Fruit fly (Drosophila melanogaster) whole organism, prepupa: Measurements from ENCODE around the gene Sod1.

Source experiments
- Blimp-1 ChIP-seq: fragments of 200-800 bp; sonication (Bioruptor generic); optimal IDR thresholded peaks from 3 replicates; lab custom pipeline; 2017; ENCODE audit warnings: missing biosample characterization, missing genetic modification characterization, mild to moderate bottlenecking, moderate library complexity, missing genetic modification reagents
- CG10631 ChIP-seq: fragments of 200-800 bp; sonication (Bioruptor generic); optimal IDR thresholded peaks from 2 replicates; lab custom pipeline; 2016; ENCODE audit warnings: missing biosample characterization, missing genetic modification characterization
- CG10669 ChIP-seq: fragments of 200-800 bp; sonication (Bioruptor generic); optimal IDR thresholded peaks from 3 replicates; lab custom pipeline; 2018; ENCODE audit warnings: missing biosample characterization, mild to moderate bottlenecking, missing genetic modification characterization, moderate library complexity
- CG11762 ChIP-seq: fragments of 200-800 bp; sonication (Bioruptor generic); optimal IDR thresholded peaks from 3 replicates; lab custom pipeline; 2016; ENCODE audit warnings: missing biosample characterization, missing genetic modification characterization; ENCODE audit not compliant: insufficient read depth
- CG11902 ChIP-seq: fragments of 200-800 bp; sonication (Bioruptor generic); optimal IDR thresholded peaks from 3 replicates; lab custom pipeline; 2016; ENCODE audit warnings: missing biosample characterization, missing genetic modification characterization
- CG15336 ChIP-seq: fragments of 200-800 bp; sonication (Bioruptor generic); IDR thresholded peaks from 2 replicates; pipeline ENCODE4 v1.3.6; 2022; ENCODE audit warnings: missing biosample characterization, missing genetic modification characterization
- CG1621 ChIP-seq: fragments of 200-800 bp; sonication (Bioruptor generic); optimal IDR thresholded peaks from 3 replicates; lab custom pipeline; 2018; ENCODE audit warnings: missing biosample characterization, mild to moderate bottlenecking, missing genetic modification characterization
- CG3032 ChIP-seq: fragments of 200-800 bp; optimal IDR thresholded peaks from 2 replicates; lab custom pipeline; 2019; ENCODE audit warnings: missing biosample characterization, mild to moderate bottlenecking, missing genetic modification characterization, moderate library complexity
- CG32006 ChIP-seq: fragments of 200-800 bp; sonication (Bioruptor generic); optimal IDR thresholded peaks from 3 replicates; lab custom pipeline; 2017; ENCODE audit warnings: missing biosample characterization, mild to moderate bottlenecking, missing genetic modification characterization
- CG34406 ChIP-seq: fragments of 200-800 bp; sonication (Bioruptor generic); optimal IDR thresholded peaks from 3 replicates; lab custom pipeline; 2016; ENCODE audit warnings: missing biosample characterization, missing genetic modification characterization
- CG3919 ChIP-seq: fragments of 200-800 bp; sonication (Bioruptor generic); optimal IDR thresholded peaks from 3 replicates; lab custom pipeline; 2016; ENCODE audit warnings: missing biosample characterization, missing genetic modification characterization
- CG4318 ChIP-seq: fragments of 200-800 bp; sonication (Bioruptor generic); optimal IDR thresholded peaks from 3 replicates; lab custom pipeline; 2017; ENCODE audit warnings: missing biosample characterization, mild to moderate bottlenecking, missing genetic modification characterization
- CG6163 ChIP-seq: fragments of 200-800 bp; sonication (Bioruptor generic); IDR thresholded peaks from 3 replicates; pipeline ENCODE4 v1.3.6; 2022; ENCODE audit warnings: missing biosample characterization, missing genetic modification characterization
- CG6276 ChIP-seq: fragments of 200-800 bp; sonication (Bioruptor generic); optimal IDR thresholded peaks from 2 replicates; lab custom pipeline; 2017; ENCODE audit warnings: missing biosample characterization, mild to moderate bottlenecking, missing genetic modification characterization
- CG6792 ChIP-seq: fragments of 200-800 bp; sonication (Bioruptor generic); optimal IDR thresholded peaks from 3 replicates; lab custom pipeline; 2016; ENCODE audit warnings: missing biosample characterization, missing genetic modification characterization
- CG6808 ChIP-seq: fragments of 200-800 bp; sonication (Bioruptor generic); optimal IDR thresholded peaks from 3 replicates; lab custom pipeline; 2017; ENCODE audit warnings: missing biosample characterization, missing genetic modification characterization, mild to moderate bottlenecking, moderate library complexity, missing genetic modification reagents
- CG7368 ChIP-seq: fragments of 200-800 bp; sonication (Bioruptor generic); optimal IDR thresholded peaks from 3 replicates; lab custom pipeline; 2016; ENCODE audit warnings: missing biosample characterization, missing genetic modification characterization
- CG8119 ChIP-seq: fragments of 200-800 bp; sonication (Bioruptor generic); IDR thresholded peaks from 3 replicates; pipeline ENCODE4 v1.3.6; 2022; ENCODE audit warnings: missing biosample characterization, missing genetic modification characterization
- CG8632 ChIP-seq: fragments of 200-800 bp; sonication (Bioruptor generic); optimal IDR thresholded peaks from 3 replicates; lab custom pipeline; 2016; ENCODE audit warnings: missing biosample characterization, missing genetic modification characterization
- CG9139 ChIP-seq: fragments of 200-800 bp; sonication (Bioruptor generic); optimal IDR thresholded peaks from 3 replicates; lab custom pipeline; 2017; ENCODE audit warnings: missing biosample characterization, mild to moderate bottlenecking, missing genetic modification characterization
- Eip75B ChIP-seq: fragments of 200-800 bp; sonication (Bioruptor generic); optimal IDR thresholded peaks from 3 replicates; lab custom pipeline; 2016; ENCODE audit warnings: missing biosample characterization, missing genetic modification characterization
- Eip78C ChIP-seq: fragments of 200-800 bp; sonication (Bioruptor generic); peaks from one replicate; lab custom pipeline; 2016; ENCODE audit warnings: missing biosample characterization, missing genetic modification characterization
- Ets96B ChIP-seq: fragments of 200-800 bp; optimal IDR thresholded peaks from 2 replicates; lab custom pipeline; 2019; ENCODE audit warnings: missing biosample characterization, mild to moderate bottlenecking, missing genetic modification characterization, moderate library complexity
- Hr38 ChIP-seq: sonication (Bioruptor generic); optimal IDR thresholded peaks from 2 replicates; lab custom pipeline; 2016; ENCODE audit warnings: missing biosample characterization, missing genetic modification characterization
- Lpt ChIP-seq: fragments of 200-800 bp; sonication (Bioruptor generic); optimal IDR thresholded peaks from 3 replicates; lab custom pipeline; 2016; ENCODE audit warnings: missing biosample characterization, missing genetic modification characterization
- Met ChIP-seq: fragments of 200-800 bp; sonication (Bioruptor generic); optimal IDR thresholded peaks from 3 replicates; lab custom pipeline; 2016; ENCODE audit warnings: missing biosample characterization, missing genetic modification characterization
- Sox102F ChIP-seq: fragments of 200-800 bp; sonication (Bioruptor generic); optimal IDR thresholded peaks from 2 replicates; lab custom pipeline; 2016; ENCODE audit warnings: missing biosample characterization, mild to moderate bottlenecking, missing genetic modification characterization
- Sox14 ChIP-seq: fragments of 200-800 bp; sonication (Bioruptor generic); optimal IDR thresholded peaks from 3 replicates; lab custom pipeline; 2016; ENCODE audit warnings: missing biosample characterization, missing genetic modification characterization
- Sox15 ChIP-seq: fragments of 200-800 bp; sonication (Bioruptor generic); optimal IDR thresholded peaks from 3 replicates; lab custom pipeline; 2016; ENCODE audit warnings: missing biosample characterization, missing genetic modification characterization
- acj6 ChIP-seq: fragments of 200-800 bp; sonication (Bioruptor generic); optimal IDR thresholded peaks from 3 replicates; lab custom pipeline; 2016; ENCODE audit warnings: missing biosample characterization, missing genetic modification characterization
- eg ChIP-seq: fragments of 200-800 bp; sonication (Bioruptor generic); IDR thresholded peaks from 3 replicates; pipeline ENCODE4 v1.3.6; 2022; ENCODE audit warnings: missing biosample characterization, missing genetic modification characterization
- esn ChIP-seq: fragments of 200-800 bp; sonication (Bioruptor generic); optimal IDR thresholded peaks from 2 replicates; lab custom pipeline; 2016; ENCODE audit warnings: missing biosample characterization, mild to moderate bottlenecking, missing genetic modification characterization, moderate library complexity
- fd59A ChIP-seq: fragments of 200-800 bp; sonication (Bioruptor generic); optimal IDR thresholded peaks from 2 replicates; lab custom pipeline; 2017; ENCODE audit warnings: missing biosample characterization, mild to moderate bottlenecking, missing genetic modification characterization, missing genetic modification reagents
- net ChIP-seq: fragments of 200-800 bp; sonication (Bioruptor generic); optimal IDR thresholded peaks from 3 replicates; lab custom pipeline; 2016; ENCODE audit warnings: missing biosample characterization, missing genetic modification characterization
- salr ChIP-seq, 2 experiments: fragments of 200-800 bp; sonication (Bioruptor generic); optimal IDR thresholded peaks; 3 replicates each; lab custom pipeline; 2016 to 2018; ENCODE audit warnings: missing biosample characterization in 2 of 2, missing genetic modification characterization in 2 of 2, mild to moderate bottlenecking in 1 of 2
- spab ChIP-seq: fragments of 200-800 bp; sonication (Bioruptor generic); optimal IDR thresholded peaks from 2 replicates; lab custom pipeline; 2017; ENCODE audit warnings: missing biosample characterization, mild to moderate bottlenecking, missing genetic modification characterization, missing genetic modification reagents
- ss ChIP-seq, 2 experiments: fragments of 200-800 bp; sonication (Bioruptor generic); optimal IDR thresholded peaks; 2 replicates in 1 of 2; 3 replicates in 1 of 2; lab custom pipeline; 2017 to 2018; ENCODE audit warnings: mild to moderate bottlenecking in 2 of 2, missing biosample characterization in 2 of 2, missing genetic modification characterization in 2 of 2, moderate library complexity in 1 of 2
- svp ChIP-seq: fragments of 200-800 bp; sonication (Bioruptor generic); peaks from one replicate; lab custom pipeline; 2016; ENCODE audit warnings: missing biosample characterization, missing genetic modification characterization
- topi ChIP-seq: fragments of 200-800 bp; sonication (Bioruptor generic); optimal IDR thresholded peaks from 3 replicates; lab custom pipeline; 2016; ENCODE audit warnings: missing biosample characterization, missing genetic modification characterization
- vri ChIP-seq: fragments of 200-800 bp; sonication (Bioruptor generic); optimal IDR thresholded peaks from 3 replicates; lab custom pipeline; 2016; ENCODE audit warnings: missing biosample characterization, mild to moderate bottlenecking, missing genetic modification characterization

Sod1 gene

dm6 chr3L:11074043-11074853 is 39.3 kb downstream of the Sod1 start, which contains the start of the genes Pfdn2 and Noc1 (continued):
- no peak for TF ChIP-seq CG3919 (GFP tag; lab: Kevin White, UChicago)
- no peak for TF ChIP-seq salr (GFP tag; optimal IDR thresholded peaks at IDR 0.05; lab: Kevin White, UChicago)
- TF ChIP-seq CG8632 (GFP tag; lab: Kevin White, UChicago) = no peak
- no peak for TF ChIP-seq svp (GFP tag; lab: Kevin White, UChicago)

- TF ChIP-seq net (GFP tag; lab: Kevin White, UChicago) = no peak
- no peak for TF ChIP-seq CG34406
- TF ChIP-seq Eip78C = no peak
- TF ChIP-seq svp (GFP tag; lab: Kevin White, UChicago) = no peak
- TF ChIP-seq CG15336 = no peak
- no peak for TF ChIP-seq CG8119 (GFP tag; lab: Robert Waterston, UW)
- no peak for TF ChIP-seq ss (GFP tag; optimal IDR thresholded peaks at IDR 0.05; lab: Kevin White, UChicago)
- TF ChIP-seq topi (GFP tag; lab: Kevin White, UChicago) = no peak
- TF ChIP-seq Ets96B (tag; lab: Kevin White, UChicago) = no peak
- no peak for TF ChIP-seq Eip75B (GFP tag; lab: Kevin White, UChicago)
- no peak for TF ChIP-seq Sox102F (GFP tag; lab: Kevin White, UChicago)
- TF ChIP-seq CG6163 = no peak
- no peak for TF ChIP-seq eg (GFP tag; lab: Robert Waterston, UW)
- no peak for TF ChIP-seq Sox14 (GFP tag; lab: Kevin White, UChicago)
- no peak for TF ChIP-seq CG7368
- no peak for TF ChIP-seq CG10669 (GFP tag; lab: Kevin White, UChicago)
- no peak for TF ChIP-seq CG10631 (GFP tag; lab: Kevin White, UChicago)
- TF ChIP-seq fd59A (GFP tag; lab: Kevin White, UChicago) = no peak
- no peak for TF ChIP-seq CG6276 (GFP tag; lab: Kevin White, UChicago)
- TF ChIP-seq Met (GFP tag; lab: Kevin White, UChicago) = no peak
Measured at dm6 chr3L:11071057-11071456, 42.5 kb downstream of the Sod1 start.

dm6 chr3L:11070372-11070854 is 43.1 kb downstream of the Sod1 start, which contains the start of gene Mocs1:
Mocs1 (plus strand) TSS chr3L:11070526.
- TF ChIP-seq Hr38 (GFP tag; lab: Kevin White, UChicago) (no peak), CG8632 (GFP tag; lab: Kevin White, UChicago) (no peak), Sox15 (no peak), CG6808 (GFP tag; lab: Kevin White, UChicago) (no peak), CG11902 (no peak), CG9139 (GFP tag; lab: Kevin White, UChicago) (no peak), CG6163 (peak; percentile 39; the same call in 1 of the 3 replicates), CG10631 (GFP tag; lab: Kevin White, UChicago) (no peak), vri (peak; percentile 99), Lpt (GFP tag; lab: Kevin White, UChicago) (no peak), spab (GFP tag; lab: Kevin White, UChicago) (no peak), Eip75B (GFP tag; lab: Kevin White, UChicago) (no peak), Blimp-1 (GFP tag; lab: Kevin White, UChicago) (no peak), CG34406 (no peak), svp (GFP tag; lab: Kevin White, UChicago) (no peak), CG11762 (GFP tag; lab: Kevin White, UChicago) (no peak), CG1621 (tag; lab: Kevin White, UChicago) (no peak)

dm6 chr3L:11069764-11070163 is 43.8 kb downstream of the Sod1 start, which contains the start of gene CG6310:
CG6310 (minus strand) TSS chr3L:11069864.
- TF ChIP-seq esn (GFP tag; lab: Kevin White, UChicago) = peak; percentile 0
- no peak for TF ChIP-seq CG15336
- TF ChIP-seq vri = no peak
- no peak for TF ChIP-seq CG32006 (GFP tag; lab: Kevin White, UChicago)
- no peak for TF ChIP-seq Ets96B (tag; lab: Kevin White, UChicago)
- no peak for TF ChIP-seq CG3032 (tag; lab: Kevin White, UChicago)
- no peak for TF ChIP-seq Sox14 (GFP tag; lab: Kevin White, UChicago)
- TF ChIP-seq acj6 = no peak
- TF ChIP-seq Sox15 = no peak
- no peak for TF ChIP-seq CG11762 (GFP tag; lab: Kevin White, UChicago)
- TF ChIP-seq net (GFP tag; lab: Kevin White, UChicago) = no peak
- TF ChIP-seq fd59A (GFP tag; lab: Kevin White, UChicago) = no peak
- no peak for TF ChIP-seq CG4318 (GFP tag; lab: Kevin White, UChicago)
- no peak for TF ChIP-seq Met (GFP tag; lab: Kevin White, UChicago)
- no peak for TF ChIP-seq CG6792 (GFP tag; lab: Kevin White, UChicago)
- 0 out of 3 replicates have a peak, but pooled peaks have one; percentile 8 for TF ChIP-seq eg (GFP tag; lab: Robert Waterston, UW)
